Fruit fly (Drosophila melanogaster) Kc167 (cell line): ENCODE results near the gene Rbf.

Source experiments
- insv ChIP-seq: fragments of >200 bp; optimal IDR thresholded peaks from 3 replicates; lab custom pipeline; 2018; ENCODE audit warnings: missing external identifiers
- psq ChIP-seq: fragments of >200 bp; optimal IDR thresholded peaks from 2 replicates; lab custom pipeline; 2017; ENCODE audit warnings: missing external identifiers

- TF ChIP-seq insv (lab: Kevin White, UChicago), result no peak
- no peak for TF ChIP-seq psq (lab: Kevin White, UChicago)
These were observed 33.4 kb downstream of the Rbf start for dm6 chrX:767928-768327.
